Worm (Caenorhabditis elegans) whole organism, L4/young adult: Measurements from ENCODE around the gene M01F1.8.

ENCODE experiments used
- W03F9.2 ChIP-seq: fragments of 150-350 bp; optimal IDR thresholded peaks from 2 replicates; lab custom pipeline; 2014; ENCODE audit warnings: missing biosample characterization, missing genetic modification characterization
- dao-5 ChIP-seq: sonication (generic microtip); optimal IDR thresholded peaks from 2 replicates; lab custom pipeline; 2016; ENCODE audit warnings: missing genotype, missing genetic modification characterization, moderate library complexity, missing compliant biosample characterization
- him-1 ChIP-seq: sonication (generic microtip); optimal IDR thresholded peaks from 2 replicates; lab custom pipeline; 2016; ENCODE audit warnings: missing genotype, missing genetic modification reagents, missing genetic modification characterization, missing compliant biosample characterization

DNA sequence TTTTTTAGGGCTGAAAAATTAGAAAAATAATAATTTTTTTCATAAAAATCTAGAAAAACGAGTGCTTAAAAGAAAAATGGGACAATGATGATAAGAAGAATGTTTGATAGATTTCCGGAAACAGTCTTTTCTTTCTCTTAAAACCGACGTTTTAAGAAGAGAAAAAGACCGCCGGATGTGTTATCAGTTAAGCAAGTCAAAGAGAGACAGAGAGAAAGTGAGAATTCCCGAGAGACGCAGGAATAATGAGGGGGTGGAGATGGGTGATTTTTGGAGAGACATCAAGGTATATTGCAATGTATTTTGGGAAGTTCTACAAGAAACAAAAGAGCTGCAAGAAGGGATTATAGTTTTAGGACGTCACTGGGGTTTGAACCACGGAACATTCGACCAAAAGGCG, 26.9 kb downstream of the M01F1.8 start, which contains the start of gene C34C12.9:
- TF ChIP-seq him-1 (tag; lab: Kevin White, UChicago): no peak
- no peak for TF ChIP-seq W03F9.2 (tag; lab: Kevin White, UChicago)
- no peak for TF ChIP-seq dao-5
